Worm (Caenorhabditis elegans): ENCODE results near the gene nhr-192.

The nhr-192 gene

DNA sequence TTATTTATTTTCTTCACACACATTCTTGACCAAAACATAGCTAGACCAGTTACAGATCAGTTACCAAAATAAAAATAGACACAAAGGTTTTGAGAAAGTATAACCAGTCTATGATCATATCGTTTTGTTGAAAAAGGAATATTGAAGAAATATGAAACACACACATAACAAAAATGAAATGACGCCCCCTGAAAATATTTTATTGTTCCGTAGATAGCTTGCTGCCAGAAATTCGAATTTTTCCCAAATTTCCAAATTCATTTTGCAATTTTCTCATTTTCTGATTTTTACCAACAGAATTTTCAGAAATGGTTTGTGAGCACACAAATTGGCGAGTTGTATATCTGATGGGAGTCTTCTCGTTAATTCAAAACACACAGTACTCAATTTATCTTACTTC is 5.0 kb upstream of the nhr-192 start, which contains the start of gene F57A8.7:
TSS of gene F57A8.7 (plus strand) at position 301 of the 400 bp plus-strand sequence.
- TF ChIP-seq nhr-11 (tag; optimal IDR thresholded peaks at IDR 0.05) (no peak), hlh-8 (tag; optimal IDR thresholded peaks at IDR 0.05) (no peak), tbx-7 (tag; optimal IDR thresholded peaks at IDR 0.05) (no peak)

- TF ChIP-seq eyg-1 (tag; optimal IDR thresholded peaks at IDR 0.05) (no peak), hlh-6 (tag; optimal IDR thresholded peaks at IDR 0.05) (no peak), hlh-15 (tag; optimal IDR thresholded peaks at IDR 0.05) (no peak), unc-86 (tag; optimal IDR thresholded peaks at IDR 0.05) (no peak), C08G9.2 (tag; optimal IDR thresholded peaks at IDR 0.05) (no peak), ahr-1 (tag; optimal IDR thresholded peaks at IDR 0.05) (no peak), rnt-1 (tag; optimal IDR thresholded peaks at IDR 0.05) (no peak), ceh-30 (tag; optimal IDR thresholded peaks at IDR 0.05) (no peak), ceh-48 (tag; optimal IDR thresholded peaks at IDR 0.05) (no peak), hlh-8 (tag; optimal IDR thresholded peaks at IDR 0.05) (no peak)
Measured at ce11 chrV:10073793-10074192, 3.4 kb upstream of the nhr-192 start, which contains the start of gene F57A8.6. Gene F57A8.6, minus strand, starts transcription at chrV:10073893.

DNA sequence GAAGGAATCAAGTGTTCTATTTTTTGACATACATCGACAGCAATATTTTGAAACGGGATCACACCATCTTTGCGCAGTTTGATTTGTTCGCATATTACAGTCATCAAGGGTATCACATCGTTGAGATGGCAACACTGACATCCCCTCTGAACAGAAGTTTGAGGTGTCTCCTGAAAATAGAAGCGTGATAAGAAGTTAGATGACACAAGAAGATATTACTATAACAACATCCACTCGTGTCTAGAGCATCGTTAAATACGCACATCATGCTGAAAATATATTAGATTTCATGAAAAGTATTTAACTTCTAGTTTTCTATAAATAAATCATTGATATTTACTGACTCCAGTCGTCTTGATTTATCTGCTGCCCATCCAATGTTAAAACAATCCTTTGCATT is 2.3 kb upstream of the nhr-192 start:
- TF ChIP-seq eyg-1 (tag; optimal IDR thresholded peaks at IDR 0.05) (no peak), ceh-45 (GFP tag; IDR thresholded peaks at IDR 0.05) (no peak), lim-6 (tag; optimal IDR thresholded peaks at IDR 0.05) (no peak)

- TF ChIP-seq lim-6 (tag; optimal IDR thresholded peaks at IDR 0.05) (no peak), ceh-2 (tag; optimal IDR thresholded peaks at IDR 0.05) (no peak), ceh-18 (tag; optimal IDR thresholded peaks at IDR 0.05) (no peak), gmeb-2 (tag; optimal IDR thresholded peaks at IDR 0.05) (no peak), unc-55 (GFP tag; optimal IDR thresholded peaks at IDR 0.05) (no peak), ahr-1 (tag; optimal IDR thresholded peaks at IDR 0.05) (no peak), syd-9 (tag; optimal IDR thresholded peaks at IDR 0.05) (no peak), ama-1 (optimal IDR thresholded peaks at IDR 0.05) (no peak), nhr-11 (tag; optimal IDR thresholded peaks at IDR 0.05) (no peak), fkh-10 (GFP tag; optimal IDR thresholded peaks at IDR 0.05) (no peak), sox-2 (GFP tag; IDR thresholded peaks at IDR 0.05) (no peak), dve-1 (tag; optimal IDR thresholded peaks at IDR 0.05) (no peak)
Measured at ce11 chrV:10066769-10067168, 3.7 kb downstream of the nhr-192 start, which contains the start of gene npr-39. Gene npr-39, plus strand, starts transcription at chrV:10067069.

DNA sequence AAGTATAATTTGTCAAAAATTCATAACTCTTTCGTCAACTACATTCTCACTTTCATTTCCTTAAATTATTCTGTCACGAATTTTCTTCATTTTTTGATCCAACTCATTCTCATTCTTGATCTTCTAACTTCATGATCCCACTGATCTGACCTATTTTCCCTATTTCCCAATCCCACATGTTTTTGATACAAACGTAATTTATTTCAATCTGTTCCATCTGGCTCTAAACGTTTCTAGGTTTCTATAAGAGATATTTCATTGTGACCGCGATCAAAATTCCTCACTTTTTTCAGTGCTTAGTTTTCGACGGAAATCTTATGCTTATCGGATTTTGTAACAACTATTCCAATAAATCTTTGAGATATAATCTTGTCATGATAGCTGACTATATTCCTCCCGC is 4.8 kb downstream of the nhr-192 start:
- no peak for TF ChIP-seq ttx-3 (tag; optimal IDR thresholded peaks at IDR 0.05)
- no peak for TF ChIP-seq hlh-8 (tag; optimal IDR thresholded peaks at IDR 0.05)
- no peak for TF ChIP-seq ceh-30 (tag; optimal IDR thresholded peaks at IDR 0.05)
- TF ChIP-seq ama-1 (optimal IDR thresholded peaks at IDR 0.05): no peak
- no peak for TF ChIP-seq syd-9 (tag; optimal IDR thresholded peaks at IDR 0.05)
- no peak for TF ChIP-seq T23F11.4 (GFP tag; optimal IDR thresholded peaks at IDR 0.05)
- no peak for TF ChIP-seq pha-4 (tag; optimal IDR thresholded peaks at IDR 0.05)
- TF ChIP-seq eyg-1 (tag; optimal IDR thresholded peaks at IDR 0.05): no peak
- TF ChIP-seq ref-2 (tag; optimal IDR thresholded peaks at IDR 0.05): no peak
- TF ChIP-seq hlh-13 (GFP tag; optimal IDR thresholded peaks at IDR 0.05): no peak
- no peak for TF ChIP-seq npax-4 (tag; optimal IDR thresholded peaks at IDR 0.05)
- TF ChIP-seq fax-1 (tag; optimal IDR thresholded peaks at IDR 0.05): no peak
- no peak for TF ChIP-seq ceh-22 (tag; optimal IDR thresholded peaks at IDR 0.05)
- TF ChIP-seq unc-42 (tag; optimal IDR thresholded peaks at IDR 0.05): no peak
- TF ChIP-seq pha-2 (tag; optimal IDR thresholded peaks at IDR 0.05): no peak
- no peak for TF ChIP-seq pros-1 (tag; optimal IDR thresholded peaks at IDR 0.05)

- TF ChIP-seq pag-3 (tag; optimal IDR thresholded peaks at IDR 0.05; ENCODE audit: borderline replicate concordance): no peak
- no peak for TF ChIP-seq pqm-1 (tag; optimal IDR thresholded peaks at IDR 0.05)
- no peak for TF ChIP-seq madf-2 (tag; optimal IDR thresholded peaks at IDR 0.05)
- no peak for TF ChIP-seq ceh-14 (tag; optimal IDR thresholded peaks at IDR 0.05)
- TF ChIP-seq hlh-8 (tag; optimal IDR thresholded peaks at IDR 0.05): no peak
- TF ChIP-seq syd-9 (tag; optimal IDR thresholded peaks at IDR 0.05): no peak
- no peak for TF ChIP-seq ceh-9 (tag; optimal IDR thresholded peaks at IDR 0.05)
Measured at ce11 chrV:10064221-10064620, 6.2 kb downstream of the nhr-192 start, which contains the start of gene fipr-13. Gene fipr-13, plus strand, starts transcription at chrV:10064521.

Data from whole organism, late embryonic.